Worm (Caenorhabditis elegans): ENCODE data around the gene ssp-36.
A peak's percentile ranks its signal among the peaks of the same experiment; 100 is the strongest.

Gene ssp-36

ce11 chrIV:9766250-9766649 is at the start of gene ssp-36:
TSS of gene ssp-36 (minus strand) at chrIV:9766350.
- TF ChIP-seq lsy-12 (tag; optimal IDR thresholded peaks at IDR 0.05), result no peak
- TF ChIP-seq nhr-67 (tag; optimal IDR thresholded peaks at IDR 0.05), result no peak
- no peak for TF ChIP-seq elt-1 (tag; optimal IDR thresholded peaks at IDR 0.05)
- TF ChIP-seq lin-15B (tag; optimal IDR thresholded peaks at IDR 0.05), result no peak
- no peak for TF ChIP-seq nhr-76 (tag; optimal IDR thresholded peaks at IDR 0.05)
- no peak for TF ChIP-seq sea-2 (GFP tag; optimal IDR thresholded peaks at IDR 0.05)
- no peak for TF ChIP-seq hmg-11 (tag; optimal IDR thresholded peaks at IDR 0.05)
- TF ChIP-seq zag-1 (tag; optimal IDR thresholded peaks at IDR 0.05), result no peak
- no peak for TF ChIP-seq snpc-4 (tag; optimal IDR thresholded peaks at IDR 0.05)
- TF ChIP-seq ztf-11 (tag; optimal IDR thresholded peaks at IDR 0.05), result no peak
- no peak for TF ChIP-seq R02D3.7 (tag; optimal IDR thresholded peaks at IDR 0.05)

ce11 chrIV:9815432-9815831 is 49.3 kb upstream of the ssp-36 start, which contains the start of gene egl-20:
TSS of gene egl-20 (minus strand) at chrIV:9815532.
- TF ChIP-seq ztf-11 (tag; optimal IDR thresholded peaks at IDR 0.05) (no peak), nhr-237 (tag; optimal IDR thresholded peaks at IDR 0.05) (no peak), ZK546.5 (tag; optimal IDR thresholded peaks at IDR 0.05) (no peak), nhr-28 (tag; optimal IDR thresholded peaks at IDR 0.05) (no peak), elt-1 (tag; optimal IDR thresholded peaks at IDR 0.05) (no peak), hmg-11 (tag; optimal IDR thresholded peaks at IDR 0.05) (no peak), daf-12 (tag; optimal IDR thresholded peaks at IDR 0.05) (no peak), zag-1 (tag; optimal IDR thresholded peaks at IDR 0.05) (no peak), skn-1 (tag; optimal IDR thresholded peaks at IDR 0.05) (no peak), nhr-76 (tag; optimal IDR thresholded peaks at IDR 0.05) (no peak), mml-1 (tag; optimal IDR thresholded peaks at IDR 0.05) (no peak)

DNA sequence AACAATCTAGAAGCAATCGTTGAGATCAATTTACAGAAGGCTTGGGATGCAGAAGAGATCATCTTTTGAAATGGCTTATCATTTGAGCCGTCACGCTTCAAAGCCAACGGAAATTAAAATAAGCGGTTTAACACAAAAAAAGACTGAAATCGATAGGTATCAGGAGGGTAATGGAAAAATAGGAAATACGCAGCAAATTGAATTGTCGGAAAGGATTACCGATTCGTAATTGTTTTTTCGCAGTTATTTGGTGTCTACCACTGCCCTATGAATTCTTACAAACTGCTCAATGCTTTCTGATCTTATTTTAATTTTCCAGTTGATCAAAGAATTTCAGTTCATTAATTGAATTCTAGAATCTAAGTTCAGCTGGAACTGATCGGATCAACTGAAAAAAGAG is 45.3 kb upstream of the ssp-36 start:
- TF ChIP-seq snpc-4 (tag; optimal IDR thresholded peaks at IDR 0.05), result no peak
- TF ChIP-seq jun-1 (tag; optimal IDR thresholded peaks at IDR 0.05), result no peak
- TF ChIP-seq lin-15B (tag; optimal IDR thresholded peaks at IDR 0.05), result no peak
- no peak for TF ChIP-seq lsy-12 (tag; optimal IDR thresholded peaks at IDR 0.05)
- TF ChIP-seq mdl-1 (tag; optimal IDR thresholded peaks at IDR 0.05), result no peak
- no peak for TF ChIP-seq sea-2 (GFP tag; optimal IDR thresholded peaks at IDR 0.05)
- TF ChIP-seq nhr-77 (tag; optimal IDR thresholded peaks at IDR 0.05), result no peak
- TF ChIP-seq hmg-11 (tag; optimal IDR thresholded peaks at IDR 0.05), result no peak

DNA sequence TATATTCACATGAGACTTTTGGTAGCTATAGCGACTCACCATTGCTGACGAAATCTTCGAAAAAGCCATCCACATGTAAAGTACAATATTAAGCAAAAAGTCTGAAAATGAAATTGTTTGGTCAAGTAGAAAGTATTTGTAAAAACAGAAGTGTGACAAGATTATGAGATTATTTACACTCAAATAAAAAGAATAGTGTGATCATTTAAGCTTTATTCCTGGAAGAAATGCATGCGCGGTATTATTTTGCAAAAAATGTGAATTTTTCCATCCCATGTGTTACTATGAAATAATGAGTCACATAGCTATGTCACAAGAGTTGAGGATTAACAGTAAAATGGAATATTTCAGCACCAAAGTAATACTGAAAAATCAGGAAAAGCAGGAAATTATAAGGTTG is 44.5 kb upstream of the ssp-36 start, which contains the start of gene dct-15:
Gene dct-15, minus strand, starts transcription at position 101 of the 400 bp plus-strand sequence.
- TF ChIP-seq nhr-76 (tag; optimal IDR thresholded peaks at IDR 0.05), result no peak
- TF ChIP-seq elt-1 (tag; optimal IDR thresholded peaks at IDR 0.05), result no peak
- TF ChIP-seq lin-15B (tag; optimal IDR thresholded peaks at IDR 0.05), result no peak
- TF ChIP-seq unc-62 (GFP tag; optimal IDR thresholded peaks at IDR 0.05), result no peak
- TF ChIP-seq mml-1 (tag; optimal IDR thresholded peaks at IDR 0.05), result no peak
- TF ChIP-seq R02D3.7 (tag; optimal IDR thresholded peaks at IDR 0.05), result no peak
- TF ChIP-seq snpc-4 (tag; optimal IDR thresholded peaks at IDR 0.05), result no peak
- TF ChIP-seq fkh-2 (tag; optimal IDR thresholded peaks at IDR 0.05), result no peak
- TF ChIP-seq unc-39 (tag; optimal IDR thresholded peaks at IDR 0.05), result no peak

DNA sequence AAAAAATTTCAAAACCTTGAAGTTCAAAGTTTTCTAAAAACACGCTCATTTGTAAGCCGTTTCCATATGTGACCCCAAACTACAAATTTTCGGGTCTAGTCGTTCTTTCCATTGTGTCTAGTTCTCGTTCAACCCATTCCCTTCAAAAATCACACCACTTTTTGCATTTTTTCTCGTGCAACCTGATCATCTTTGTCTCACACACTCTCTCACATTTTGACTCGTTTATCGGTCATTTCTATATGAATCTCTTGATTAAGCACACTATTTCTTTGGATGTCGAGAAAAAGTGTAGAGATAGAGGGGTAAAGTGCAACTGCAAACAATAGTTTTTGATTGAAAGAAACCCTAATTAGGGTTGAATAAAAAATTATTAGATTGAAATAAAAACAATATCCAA is 37.4 kb upstream of the ssp-36 start:
- peak; percentile 90 for TF ChIP-seq nhr-23 (tag; optimal IDR thresholded peaks at IDR 0.05)
- no peak for TF ChIP-seq R02D3.7 (tag; optimal IDR thresholded peaks at IDR 0.05)
- no peak for TF ChIP-seq nhr-28 (tag; optimal IDR thresholded peaks at IDR 0.05)
- no peak for TF ChIP-seq nhr-76 (tag; optimal IDR thresholded peaks at IDR 0.05)
- no peak for TF ChIP-seq ceh-82 (tag; optimal IDR thresholded peaks at IDR 0.05)
- TF ChIP-seq nhr-43 (tag; optimal IDR thresholded peaks at IDR 0.05; ENCODE audit: poor library complexity, severe bottlenecking), result peak; percentile 64
- peak; percentile 74 for TF ChIP-seq nhr-25 (tag; optimal IDR thresholded peaks at IDR 0.05)
- no peak for TF ChIP-seq skn-1 (tag; optimal IDR thresholded peaks at IDR 0.05)
- TF ChIP-seq nfya-1 (tag; optimal IDR thresholded peaks at IDR 0.05; ENCODE audit: insufficient read depth), result peak; percentile 38
- no peak for TF ChIP-seq ztf-11 (tag; optimal IDR thresholded peaks at IDR 0.05)
- peak; percentile 82 for TF ChIP-seq elt-2 (tag; optimal IDR thresholded peaks at IDR 0.05)
- TF ChIP-seq pha-4 (tag; optimal IDR thresholded peaks at IDR 0.05), result peak; percentile 76
- TF ChIP-seq ceh-28 (tag; optimal IDR thresholded peaks at IDR 0.05), result peak; percentile 57
- no peak for TF ChIP-seq nhr-77 (tag; optimal IDR thresholded peaks at IDR 0.05)
- peak; percentile 23 for TF ChIP-seq egl-27 (tag; optimal IDR thresholded peaks at IDR 0.05)
- no peak for TF ChIP-seq ceh-16 (tag; optimal IDR thresholded peaks at IDR 0.05)
- peak; percentile 29 for TF ChIP-seq lin-15B (tag; optimal IDR thresholded peaks at IDR 0.05)
- no peak for TF ChIP-seq lin-39 (tag; optimal IDR thresholded peaks at IDR 0.05)
- TF ChIP-seq nhr-67 (tag; optimal IDR thresholded peaks at IDR 0.05), result no peak
- no peak for TF ChIP-seq sea-2 (GFP tag; optimal IDR thresholded peaks at IDR 0.05)
- TF ChIP-seq zag-1 (tag; optimal IDR thresholded peaks at IDR 0.05), result no peak
- no peak for TF ChIP-seq daf-12 (tag; optimal IDR thresholded peaks at IDR 0.05)
- TF ChIP-seq ZK546.5 (tag; optimal IDR thresholded peaks at IDR 0.05), result no peak
- TF ChIP-seq fos-1 (tag; optimal IDR thresholded peaks at IDR 0.05), result no peak
- TF ChIP-seq mml-1 (tag; optimal IDR thresholded peaks at IDR 0.05), result no peak
- TF ChIP-seq pqm-1 (tag; optimal IDR thresholded peaks at IDR 0.05), result peak; percentile 58
- TF ChIP-seq egl-5 (tag; optimal IDR thresholded peaks at IDR 0.05), result no peak
- peak; percentile 52 for TF ChIP-seq snpc-4 (tag; optimal IDR thresholded peaks at IDR 0.05)
- peak; percentile 79 for TF ChIP-seq ama-1 (optimal IDR thresholded peaks at IDR 0.05)
- TF ChIP-seq nhr-237 (tag; optimal IDR thresholded peaks at IDR 0.05), result no peak
- peak; percentile 35 for TF ChIP-seq lsy-12 (tag; optimal IDR thresholded peaks at IDR 0.05)
- TF ChIP-seq aly-2 (tag; optimal IDR thresholded peaks at IDR 0.05), result no peak
- no peak for TF ChIP-seq unc-39 (tag; optimal IDR thresholded peaks at IDR 0.05)
- TF ChIP-seq hmg-11 (tag; optimal IDR thresholded peaks at IDR 0.05), result no peak
- TF ChIP-seq tbx-2 (tag; optimal IDR thresholded peaks at IDR 0.05), result no peak
- no peak for TF ChIP-seq ceh-9 (tag; optimal IDR thresholded peaks at IDR 0.05)
- TF ChIP-seq mdl-1 (tag; optimal IDR thresholded peaks at IDR 0.05), result no peak
